Fruit fly (Drosophila melanogaster) whole organism, embryonic: ENCODE measurements around the gene Cpr31A.

Source experiments
- CG4730 ChIP-seq: fragments of 200-800 bp; sonication (Bioruptor generic); IDR thresholded peaks from 2 replicates; pipeline ENCODE4 v1.3.6; 2022; ENCODE audit warnings: missing biosample characterization, missing genetic modification characterization
- Ets97D ChIP-seq: fragments of 200-800 bp; sonication (Bioruptor generic); optimal IDR thresholded peaks from 3 replicates; lab custom pipeline; 2016; ENCODE audit warnings: missing biosample characterization, missing genetic modification characterization
- mld ChIP-seq: fragments of 200-800 bp; sonication (Bioruptor generic); IDR thresholded peaks from 3 replicates; pipeline ENCODE4 v1.3.6; 2022; ENCODE audit warnings: missing biosample characterization, missing genetic modification characterization; ENCODE audit not compliant: partially characterized antibody

dm6 chr2L:10049280-10049679 is 4.7 kb upstream of the Cpr31A start, which contains the start of gene CG33301:
- TF ChIP-seq Ets97D (GFP tag; lab: Kevin White, UChicago) (no peak), mld (GFP tag; lab: Robert Waterston, UW) (no peak), CG4730 (no peak)
